Worm (Caenorhabditis elegans) whole organism, early embryonic: Measurements from ENCODE around the gene tsp-18.

Experiments
- B0310.2 ChIP-seq: sonication (generic microtip); optimal IDR thresholded peaks from 2 replicates; lab custom pipeline; 2016; ENCODE audit warnings: mild to moderate bottlenecking, missing genetic modification characterization, missing compliant biosample characterization
- F13C5.2 ChIP-seq: sonication (generic microtip); optimal IDR thresholded peaks from 2 replicates; lab custom pipeline; 2017; ENCODE audit warnings: mild to moderate bottlenecking, missing genetic modification characterization, inconsistent platforms, missing compliant biosample characterization
- aly-1 ChIP-seq: sonication (generic microtip); optimal IDR thresholded peaks from 2 replicates; lab custom pipeline; 2016; ENCODE audit warnings: missing genetic modification characterization, missing compliant biosample characterization
- ama-1 ChIP-seq: fragments of 150-350 bp; optimal IDR thresholded peaks from 2 replicates; lab custom pipeline; 2014
- ceh-13 ChIP-seq: fragments of 200-800 bp; sonication (Bioruptor generic); optimal IDR thresholded peaks from 2 replicates; lab custom pipeline; 2018; ENCODE audit warnings: mild to moderate bottlenecking, missing genetic modification characterization, missing compliant biosample characterization
- ceh-36 ChIP-seq: sonication (generic microtip); optimal IDR thresholded peaks from 2 replicates; lab custom pipeline; 2016; ENCODE audit warnings: missing genetic modification characterization, inconsistent platforms, missing compliant biosample characterization
- ets-7 ChIP-seq: sonication (generic microtip); optimal IDR thresholded peaks from 2 replicates; lab custom pipeline; 2016; ENCODE audit warnings: missing genotype, missing genetic modification characterization, missing compliant biosample characterization
- flt-1 ChIP-seq: fragments of 200-800 bp; sonication (Bioruptor generic); IDR thresholded peaks from 2 replicates; pipeline ENCODE4 v1.3.6; 2022; ENCODE audit warnings: missing genetic modification characterization, missing compliant biosample characterization
- hmbx-1 ChIP-seq: sonication (generic microtip); optimal IDR thresholded peaks from 2 replicates; lab custom pipeline; 2016; ENCODE audit warnings: mild to moderate bottlenecking, missing genetic modification characterization, missing compliant biosample characterization
- hmg-4 ChIP-seq: fragments of 200-800 bp; sonication (Bioruptor generic); optimal IDR thresholded peaks from 2 replicates; lab custom pipeline; 2018; ENCODE audit warnings: mild to moderate bottlenecking, missing genetic modification characterization, missing compliant biosample characterization
- hnd-1 ChIP-seq: sonication (generic microtip); optimal IDR thresholded peaks from 2 replicates; lab custom pipeline; 2016; ENCODE audit warnings: missing genetic modification characterization, missing compliant biosample characterization
- pes-1 ChIP-seq: fragments of 200-800 bp; sonication (Bioruptor generic); IDR thresholded peaks from 2 replicates; pipeline ENCODE4 v1.3.6; 2022; ENCODE audit warnings: missing genetic modification reagents, missing genetic modification characterization, missing compliant biosample characterization
- scrt-1 ChIP-seq: fragments of 200-800 bp; sonication (Bioruptor generic); IDR thresholded peaks from 2 replicates; pipeline ENCODE4 v1.3.6; 2022; ENCODE audit warnings: missing genetic modification characterization, missing compliant biosample characterization
- sea-1 ChIP-seq: fragments of 200-800 bp; sonication (Bioruptor generic); conservative IDR thresholded peaks from 2 replicates; pipeline ENCODE4 v1.3.6; 2022; ENCODE audit warnings: missing genetic modification characterization, missing compliant biosample characterization
- tbx-11 ChIP-seq: fragments of 200-800 bp; sonication (Bioruptor generic); IDR thresholded peaks from 2 replicates; pipeline ENCODE4 v1.3.6; 2022; ENCODE audit warnings: missing genetic modification characterization, missing compliant biosample characterization
- tbx-37 ChIP-seq: fragments of 200-800 bp; sonication (Bioruptor generic); conservative IDR thresholded peaks from 2 replicates; pipeline ENCODE4 v1.3.6; 2022; ENCODE audit warnings: missing genetic modification reagents, missing genetic modification characterization, missing compliant biosample characterization
- tra-4 ChIP-seq: sonication (generic microtip); optimal IDR thresholded peaks from 2 replicates; lab custom pipeline; 2017; ENCODE audit warnings: missing genetic modification characterization, missing compliant biosample characterization

The tsp-18 gene

DNA sequence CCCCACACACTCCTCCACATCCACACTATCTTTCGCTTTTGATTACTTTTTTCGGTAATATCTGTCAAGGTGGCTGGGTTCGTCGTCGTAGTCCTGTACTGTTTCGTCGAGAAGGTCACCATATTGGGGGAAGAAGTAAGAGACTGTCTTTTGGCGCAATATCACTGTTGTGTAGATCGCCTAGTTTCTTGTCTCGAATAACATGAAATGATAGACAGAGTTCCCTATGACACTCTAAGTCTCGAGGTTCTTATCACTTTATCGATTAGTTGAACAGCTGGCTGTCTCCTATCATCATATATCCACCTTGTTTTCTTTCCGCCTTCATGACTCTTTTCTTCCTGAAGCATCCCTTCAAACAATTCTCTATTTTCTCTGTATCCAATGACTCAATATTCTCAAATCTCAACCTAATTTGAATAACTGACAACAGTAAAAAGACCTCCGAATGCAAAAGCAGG is 29.6 kb downstream of the tsp-18 start:
- no peak for TF ChIP-seq F13C5.2 (tag; lab: Kevin White, UChicago)

ce11 chrII:5936009-5936408 is 31.7 kb downstream of the tsp-18 start:
- no peak for TF ChIP-seq F13C5.2 (tag; lab: Kevin White, UChicago)
- no peak for TF ChIP-seq sea-1 (GFP tag; lab: Robert Waterston, UW)
- TF ChIP-seq aly-1 (tag; lab: Kevin White, UChicago): no peak
- no peak for TF ChIP-seq B0310.2 (tag; lab: Kevin White, UChicago)
- no peak for TF ChIP-seq ceh-36 (tag; lab: Kevin White, UChicago)

ce11 chrII:5940815-5941214 is 36.5 kb downstream of the tsp-18 start, which contains the start of gene F28B12.6:
Gene F28B12.6, plus strand, starts transcription at chrII:5940863.
- TF ChIP-seq hmg-4 (GFP tag; lab: Kevin White, UChicago) (no peak), scrt-1 (GFP tag; lab: Robert Waterston, UW) (no peak), ceh-36 (tag; lab: Kevin White, UChicago) (no peak), ceh-13 (GFP tag; lab: Kevin White, UChicago) (no peak), sea-1 (GFP tag; lab: Robert Waterston, UW) (no peak), ama-1 (lab: Kevin White, UChicago) (peak; percentile 24), tbx-11 (GFP tag; lab: Robert Waterston, UW) (no peak)

DNA sequence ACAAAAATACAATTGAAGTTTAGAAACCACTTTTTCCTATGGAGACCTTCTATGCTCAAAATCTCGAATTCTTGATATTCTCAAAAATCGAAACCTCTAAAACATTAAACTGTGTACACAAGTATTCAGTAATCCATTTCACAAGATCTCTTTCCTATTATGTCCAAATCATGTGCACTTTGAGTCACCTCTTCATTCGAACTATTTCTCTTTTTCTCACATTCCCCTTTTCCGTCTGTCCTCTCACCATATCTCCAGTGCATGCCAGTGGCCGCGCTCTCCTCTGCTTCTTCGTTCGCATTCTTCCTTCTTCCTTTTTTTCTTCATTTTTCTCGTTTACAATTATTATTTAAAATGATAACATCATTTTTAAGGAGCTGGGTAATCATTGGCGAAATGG is 38.2 kb downstream of the tsp-18 start, which contains the start of gene F28B12.1:
TSS of gene F28B12.1 (plus strand) at position 335 of the 400 bp plus-strand sequence.
- no peak for TF ChIP-seq sea-1 (GFP tag; lab: Robert Waterston, UW)
- TF ChIP-seq ama-1 (lab: Kevin White, UChicago): no peak
- no peak for TF ChIP-seq aly-1 (tag; lab: Kevin White, UChicago)
- TF ChIP-seq hmg-4 (GFP tag; lab: Kevin White, UChicago): no peak
- TF ChIP-seq scrt-1 (GFP tag; lab: Robert Waterston, UW): no peak
- no peak for TF ChIP-seq flt-1

DNA sequence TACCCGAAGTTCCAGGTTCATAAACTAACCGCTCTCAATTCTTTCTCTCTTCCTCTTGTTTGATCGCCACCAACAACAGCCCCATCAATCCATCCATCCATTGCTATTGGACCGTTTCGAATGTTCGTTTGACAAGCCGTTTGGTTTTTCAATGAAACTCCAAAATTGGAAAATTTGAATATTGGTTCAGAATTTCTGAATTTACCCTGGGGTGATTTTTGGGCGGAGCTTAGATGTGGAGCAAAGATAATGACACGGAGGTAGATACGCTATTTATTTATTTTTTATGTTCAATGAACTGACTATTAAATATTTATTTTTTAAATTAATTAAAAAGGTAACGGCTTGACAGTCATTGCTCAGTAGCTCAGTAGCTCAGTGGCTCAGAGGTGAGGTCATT is 39.9 kb downstream of the tsp-18 start, which contains the start of gene B0034.2:
TSS of gene B0034.2 (minus strand) at position 101 of the 400 bp plus-strand sequence.
- TF ChIP-seq F13C5.2 (tag; lab: Kevin White, UChicago) (no peak), hnd-1 (tag; lab: Kevin White, UChicago) (no peak), sea-1 (GFP tag; lab: Robert Waterston, UW) (no peak), tbx-11 (GFP tag; lab: Robert Waterston, UW) (no peak), ceh-36 (tag; lab: Kevin White, UChicago) (no peak), pes-1 (GFP tag; lab: Robert Waterston, UW) (no peak), ceh-13 (GFP tag; lab: Kevin White, UChicago) (no peak), hmg-4 (GFP tag; lab: Kevin White, UChicago) (no peak), ama-1 (lab: Kevin White, UChicago) (no peak), hmbx-1 (tag; lab: Kevin White, UChicago) (no peak), B0310.2 (tag; lab: Kevin White, UChicago) (no peak), aly-1 (tag; lab: Kevin White, UChicago) (no peak), scrt-1 (GFP tag; lab: Robert Waterston, UW) (no peak), tra-4 (tag; lab: Kevin White, UChicago) (no peak), tbx-37 (GFP tag; lab: Robert Waterston, UW) (no peak)

DNA sequence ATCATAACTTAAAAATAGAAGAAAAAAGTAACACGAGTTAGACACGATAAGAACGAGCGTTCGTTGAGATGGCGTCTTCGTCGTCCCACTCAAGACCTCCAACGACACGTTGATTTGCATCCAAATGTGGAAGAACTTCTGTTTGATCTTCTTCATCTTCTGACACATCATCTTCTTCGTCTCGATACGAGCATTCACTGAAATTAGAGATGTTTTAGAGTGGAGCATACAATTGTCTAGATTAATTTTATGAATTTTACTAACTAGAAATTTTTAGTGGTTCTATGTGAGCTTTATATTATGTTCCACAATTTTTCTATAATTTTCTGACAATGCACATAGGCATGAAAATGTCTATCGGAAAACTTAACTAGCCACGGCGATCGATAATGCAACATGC is 41.5 kb downstream of the tsp-18 start:
- TF ChIP-seq ceh-36 (tag; lab: Kevin White, UChicago) (no peak), ceh-13 (GFP tag; lab: Kevin White, UChicago) (no peak), pes-1 (GFP tag; lab: Robert Waterston, UW) (no peak), hmbx-1 (tag; lab: Kevin White, UChicago) (no peak), B0310.2 (tag; lab: Kevin White, UChicago) (no peak), tbx-11 (GFP tag; lab: Robert Waterston, UW) (no peak), ama-1 (lab: Kevin White, UChicago) (no peak), aly-1 (tag; lab: Kevin White, UChicago) (no peak), hmg-4 (GFP tag; lab: Kevin White, UChicago) (no peak), flt-1 (no peak), tbx-37 (GFP tag; lab: Robert Waterston, UW) (no peak), scrt-1 (GFP tag; lab: Robert Waterston, UW) (no peak), tra-4 (tag; lab: Kevin White, UChicago) (no peak), sea-1 (GFP tag; lab: Robert Waterston, UW) (no peak), hnd-1 (tag; lab: Kevin White, UChicago) (no peak), ets-7 (tag; lab: Kevin White, UChicago) (no peak), F13C5.2 (tag; lab: Kevin White, UChicago) (no peak)

- TF ChIP-seq aly-1 (tag; lab: Kevin White, UChicago): no peak
- no peak for TF ChIP-seq hmbx-1 (tag; lab: Kevin White, UChicago)
- no peak for TF ChIP-seq tra-4 (tag; lab: Kevin White, UChicago)
- TF ChIP-seq hmg-4 (GFP tag; lab: Kevin White, UChicago): no peak
- no peak for TF ChIP-seq F13C5.2 (tag; lab: Kevin White, UChicago)
- no peak for TF ChIP-seq ceh-36 (tag; lab: Kevin White, UChicago)
- no peak for TF ChIP-seq ama-1 (lab: Kevin White, UChicago)
- TF ChIP-seq flt-1: no peak
- TF ChIP-seq sea-1 (GFP tag; lab: Robert Waterston, UW): no peak
- TF ChIP-seq tbx-37 (GFP tag; lab: Robert Waterston, UW): no peak
- TF ChIP-seq pes-1 (GFP tag; lab: Robert Waterston, UW): no peak
- TF ChIP-seq tbx-11 (GFP tag; lab: Robert Waterston, UW): no peak
- no peak for TF ChIP-seq scrt-1 (GFP tag; lab: Robert Waterston, UW)
- no peak for TF ChIP-seq hnd-1 (tag; lab: Kevin White, UChicago)
These were observed 42.1 kb downstream of the tsp-18 start for ce11 chrII:5946438-5946837.
